Worm (Caenorhabditis elegans) whole organism, mixed stage, embryonic: Measurements from ENCODE around the gene lev-9.

ENCODE experiments used
- elt-3 ChIP-seq: fragments of 150-350 bp; optimal IDR thresholded peaks from 2 replicates; lab custom pipeline; 2014; ENCODE audit warnings: missing biosample characterization, missing genetic modification characterization
- flh-1 ChIP-seq: fragments of 200-800 bp; sonication (Bioruptor generic); optimal IDR thresholded peaks from 2 replicates; lab custom pipeline; 2018; ENCODE audit warnings: mild to moderate bottlenecking, missing genetic modification characterization, moderate library complexity, missing compliant biosample characterization
- lin-13 ChIP-seq: fragments of 150-350 bp; optimal IDR thresholded peaks from 2 replicates; lab custom pipeline; 2014; ENCODE audit warnings: missing biosample characterization, missing genetic modification characterization
- nhr-12 ChIP-seq: fragments of 150-350 bp; optimal IDR thresholded peaks from 2 replicates; lab custom pipeline; 2014; ENCODE audit warnings: missing biosample characterization, missing genetic modification characterization
- nhr-28 ChIP-seq: fragments of 150-350 bp; optimal IDR thresholded peaks from 2 replicates; lab custom pipeline; 2014; ENCODE audit warnings: missing biosample characterization, missing genetic modification characterization
- pha-4 ChIP-seq: fragments of 150-350 bp; optimal IDR thresholded peaks from 2 replicates; lab custom pipeline; 2018; ENCODE audit warnings: missing biosample characterization, missing genetic modification reagents, missing genetic modification characterization
- tbx-8 ChIP-seq: fragments of 200-800 bp; sonication (Bioruptor generic); optimal IDR thresholded peaks from 2 replicates; lab custom pipeline; 2018; ENCODE audit warnings: mild to moderate bottlenecking, missing genetic modification characterization, moderate library complexity, missing compliant biosample characterization
- unc-39 ChIP-seq: fragments of 150-350 bp; optimal IDR thresholded peaks from 2 replicates; lab custom pipeline; 2014; ENCODE audit warnings: missing biosample characterization, missing genetic modification characterization
- unc-62 ChIP-seq: fragments of 150-350 bp; optimal IDR thresholded peaks from 2 replicates; lab custom pipeline; 2014; ENCODE audit warnings: missing biosample characterization, missing genetic modification reagents, missing genetic modification characterization

- TF ChIP-seq nhr-28, result no peak
- no peak for TF ChIP-seq pha-4 (tag; lab: Kevin White, UChicago)
- no peak for TF ChIP-seq tbx-8 (GFP tag; lab: Kevin White, UChicago)
- no peak for TF ChIP-seq unc-62
- TF ChIP-seq unc-39 (tag; lab: Kevin White, UChicago), result no peak
- TF ChIP-seq lin-13 (tag; lab: Kevin White, UChicago), result no peak
- TF ChIP-seq flh-1 (GFP tag; lab: Kevin White, UChicago), result no peak
- TF ChIP-seq elt-3 (tag; lab: Kevin White, UChicago), result no peak
- no peak for TF ChIP-seq nhr-12 (tag; lab: Kevin White, UChicago)
Observed at ce11 chrX:6280998-6281397, 10.5 kb downstream of the lev-9 start.
